Fruit fly (Drosophila melanogaster) whole organism, embryonic: ENCODE measurements around the gene CG15450.

ENCODE experiments used
- ATbp ChIP-seq: fragments of 200-800 bp; sonication (Bioruptor generic); optimal IDR thresholded peaks from 2 replicates; lab custom pipeline; 2017; ENCODE audit warnings: missing biosample characterization, mild to moderate bottlenecking, missing genetic modification characterization, missing genetic modification reagents
- CG10274 ChIP-seq: fragments of 200-800 bp; sonication (Bioruptor generic); optimal IDR thresholded peaks from 3 replicates; lab custom pipeline; 2017; ENCODE audit warnings: missing biosample characterization, mild to moderate bottlenecking, missing genetic modification characterization
- CG11560 ChIP-seq: fragments of 200-800 bp; sonication (Bioruptor generic); IDR thresholded peaks from 3 replicates; pipeline ENCODE4 v1.3.6; 2022; ENCODE audit warnings: missing biosample characterization, missing genetic modification characterization
- CG12104 ChIP-seq: fragments of 200-800 bp; sonication (Bioruptor generic); optimal IDR thresholded peaks from 3 replicates; lab custom pipeline; 2016; ENCODE audit warnings: missing biosample characterization, missing genetic modification characterization
- CG1233 ChIP-seq: fragments of 200-800 bp; sonication (Bioruptor generic); optimal IDR thresholded peaks from 4 replicates; lab custom pipeline; 2018; ENCODE audit warnings: missing biosample characterization, mild to moderate bottlenecking, missing genetic modification characterization
- CG13424 ChIP-seq: fragments of 200-800 bp; sonication (Bioruptor generic); optimal IDR thresholded peaks from 2 replicates; lab custom pipeline; 2019; ENCODE audit warnings: missing biosample characterization, mild to moderate bottlenecking, missing genetic modification characterization, moderate library complexity
- CG17359 ChIP-seq: fragments of 200-800 bp; sonication (Bioruptor generic); optimal IDR thresholded peaks from 3 replicates; lab custom pipeline; 2018; ENCODE audit warnings: missing biosample characterization, mild to moderate bottlenecking, missing genetic modification characterization, moderate library complexity
- CG1792 ChIP-seq: fragments of 200-800 bp; sonication (Bioruptor generic); optimal IDR thresholded peaks from 2 replicates; lab custom pipeline; 2016; ENCODE audit warnings: missing biosample characterization, missing genetic modification characterization
- CG2202 ChIP-seq: fragments of 200-800 bp; sonication (Bioruptor generic); optimal IDR thresholded peaks from 2 replicates; lab custom pipeline; 2018; ENCODE audit warnings: missing biosample characterization, mild to moderate bottlenecking, missing genetic modification characterization
- CG2678 ChIP-seq: fragments of 200-800 bp; sonication (Bioruptor generic); optimal IDR thresholded peaks from 3 replicates; lab custom pipeline; 2019; ENCODE audit warnings: missing biosample characterization, mild to moderate bottlenecking, missing genetic modification characterization, moderate library complexity
- CG2712 ChIP-seq: fragments of 200-800 bp; optimal IDR thresholded peaks from 3 replicates; lab custom pipeline; 2019; ENCODE audit warnings: missing biosample characterization, mild to moderate bottlenecking, missing genetic modification characterization, moderate library complexity
- CG31441 ChIP-seq: fragments of 200-800 bp; sonication (Bioruptor generic); IDR thresholded peaks from 2 replicates; pipeline ENCODE4 v1.3.6; 2022; ENCODE audit warnings: missing biosample characterization, missing genetic modification characterization
- CG3163 ChIP-seq: fragments of 200-800 bp; sonication (Bioruptor generic); optimal IDR thresholded peaks from 3 replicates; lab custom pipeline; 2016; ENCODE audit warnings: missing biosample characterization, missing genetic modification characterization
- CG32772 ChIP-seq: fragments of 200-800 bp; sonication (Bioruptor generic); IDR thresholded peaks from 2 replicates; pipeline ENCODE4 v1.3.6; 2022; ENCODE audit warnings: missing biosample characterization, missing genetic modification characterization
- CG3407 ChIP-seq: fragments of 200-800 bp; sonication (Bioruptor generic); optimal IDR thresholded peaks from 2 replicates; lab custom pipeline; 2018; ENCODE audit warnings: missing biosample characterization, mild to moderate bottlenecking, missing genetic modification characterization
- CG43689 ChIP-seq: fragments of 200-800 bp; sonication (Bioruptor generic); IDR thresholded peaks from 2 replicates; pipeline ENCODE4 v1.3.6; 2022; ENCODE audit warnings: missing biosample characterization, missing genetic modification characterization
- CG7556 ChIP-seq: fragments of 200-800 bp; sonication (Bioruptor generic); optimal IDR thresholded peaks from 2 replicates; lab custom pipeline; 2017; ENCODE audit warnings: missing biosample characterization, mild to moderate bottlenecking, missing genetic modification characterization
- CG8089 ChIP-seq: fragments of 200-800 bp; sonication (Bioruptor generic); optimal IDR thresholded peaks from 3 replicates; lab custom pipeline; 2016; ENCODE audit warnings: missing biosample characterization, missing genetic modification characterization
- CG8359 ChIP-seq: fragments of 200-800 bp; sonication (Bioruptor generic); optimal IDR thresholded peaks from 2 replicates; lab custom pipeline; 2017; ENCODE audit warnings: missing biosample characterization, mild to moderate bottlenecking, missing genetic modification characterization, borderline replicate concordance
- CG9817 ChIP-seq: fragments of 200-800 bp; sonication (Bioruptor generic); optimal IDR thresholded peaks from 2 replicates; lab custom pipeline; 2018; ENCODE audit warnings: missing biosample characterization, mild to moderate bottlenecking, missing genetic modification characterization, moderate library complexity
- Dbx ChIP-seq: fragments of 200-800 bp; sonication (Bioruptor generic); IDR thresholded peaks from 3 replicates; pipeline ENCODE4 v1.3.6; 2022; ENCODE audit warnings: missing biosample characterization, missing genetic modification characterization
- Ets65A ChIP-seq: fragments of 200-800 bp; sonication (Bioruptor generic); peaks from one replicate; lab custom pipeline; 2016; ENCODE audit warnings: missing biosample characterization, missing genetic modification characterization
- Fer3 ChIP-seq: fragments of 200-800 bp; sonication (Bioruptor generic); optimal IDR thresholded peaks from 2 replicates; lab custom pipeline; 2018; ENCODE audit warnings: missing biosample characterization, mild to moderate bottlenecking, missing genetic modification characterization, moderate library complexity
- H15 ChIP-seq: fragments of 200-800 bp; sonication (Bioruptor generic); IDR thresholded peaks from 3 replicates; pipeline ENCODE4 v1.3.6; 2022; ENCODE audit warnings: missing biosample characterization, missing genetic modification characterization
- Jarid2 ChIP-seq: fragments of 200-800 bp; sonication (Bioruptor generic); optimal IDR thresholded peaks from 3 replicates; lab custom pipeline; 2017; ENCODE audit warnings: mild to moderate bottlenecking, missing biosample characterization, missing genetic modification reagents, missing genetic modification characterization
- Meics ChIP-seq: fragments of 200-800 bp; sonication (Bioruptor generic); optimal IDR thresholded peaks from 2 replicates; lab custom pipeline; 2017; ENCODE audit warnings: missing biosample characterization, mild to moderate bottlenecking, missing genetic modification characterization
- Nf-YA ChIP-seq: fragments of 200-800 bp; sonication (Bioruptor generic); IDR thresholded peaks from 2 replicates; pipeline ENCODE4 v1.3.6; 2022; ENCODE audit warnings: missing biosample characterization, missing genetic modification characterization
- Nf-YC ChIP-seq: fragments of 200-800 bp; optimal IDR thresholded peaks from 3 replicates; lab custom pipeline; 2019; ENCODE audit warnings: missing biosample characterization, mild to moderate bottlenecking, missing genetic modification characterization, moderate library complexity
- NfI ChIP-seq: fragments of 200-800 bp; sonication (Bioruptor generic); optimal IDR thresholded peaks from 3 replicates; lab custom pipeline; 2018; ENCODE audit warnings: missing biosample characterization, mild to moderate bottlenecking, missing genetic modification characterization, moderate library complexity
- Opbp ChIP-seq: fragments of 200-800 bp; sonication (Bioruptor generic); IDR thresholded peaks from 3 replicates; pipeline ENCODE4 v1.3.6; 2022; ENCODE audit warnings: missing biosample characterization, missing genetic modification characterization; ENCODE audit not compliant: partially characterized antibody
- Sry-β ChIP-seq: fragments of 200-800 bp; sonication (Bioruptor generic); optimal IDR thresholded peaks from 2 replicates; lab custom pipeline; 2018; ENCODE audit warnings: missing biosample characterization, mild to moderate bottlenecking, missing genetic modification characterization, moderate library complexity
- Xbp1 ChIP-seq: fragments of 200-800 bp; sonication (Bioruptor generic); optimal IDR thresholded peaks from 3 replicates; lab custom pipeline; 2016; ENCODE audit warnings: missing biosample characterization, mild to moderate bottlenecking, missing genetic modification characterization
- caup ChIP-seq: fragments of 200-800 bp; sonication (Bioruptor generic); optimal IDR thresholded peaks from 3 replicates; lab custom pipeline; 2017; ENCODE audit warnings: missing biosample characterization, mild to moderate bottlenecking, missing genetic modification characterization, moderate library complexity; ENCODE audit not compliant: severe bottlenecking
- chinmo ChIP-seq: fragments of 200-800 bp; sonication (Bioruptor generic); IDR thresholded peaks from 4 replicates; pipeline ENCODE4 v1.3.6; 2022; ENCODE audit warnings: missing biosample characterization, missing genetic modification characterization; ENCODE audit not compliant: partially characterized antibody
- dmrt99B ChIP-seq: fragments of 200-800 bp; sonication (Bioruptor generic); optimal IDR thresholded peaks from 2 replicates; lab custom pipeline; 2018; ENCODE audit warnings: missing biosample characterization, mild to moderate bottlenecking, missing genetic modification characterization, moderate library complexity
- eyg ChIP-seq: fragments of 200-800 bp; sonication (Bioruptor generic); optimal IDR thresholded peaks from 3 replicates; lab custom pipeline; 2016; ENCODE audit warnings: missing biosample characterization, missing genetic modification characterization
- fru ChIP-seq: fragments of >200 bp; optimal IDR thresholded peaks from 2 replicates; lab custom pipeline; 2017
- ftz-f1 ChIP-seq: fragments of 200-800 bp; sonication (Bioruptor generic); optimal IDR thresholded peaks from 2 replicates; lab custom pipeline; 2016; ENCODE audit warnings: missing biosample characterization, missing genetic modification characterization
- gem ChIP-seq: fragments of 200-800 bp; sonication (Bioruptor generic); optimal IDR thresholded peaks from 2 replicates; lab custom pipeline; 2019; ENCODE audit warnings: missing biosample characterization, mild to moderate bottlenecking, missing genetic modification characterization, moderate library complexity
- lilli ChIP-seq: fragments of 200-800 bp; sonication (Bioruptor generic); optimal IDR thresholded peaks from 3 replicates; lab custom pipeline; 2016; ENCODE audit warnings: missing biosample characterization, missing genetic modification characterization
- lola ChIP-seq, 3 experiments: fragments of >200 bp in 2 of 3; fragments of 200-800 bp in 1 of 3; sonication (Bioruptor generic) in 1 of 3; optimal IDR thresholded peaks; 2 replicates each; lab custom pipeline; 2017 to 2019; ENCODE audit warnings: missing biosample characterization in 3 of 3, missing genetic modification characterization in 3 of 3, mild to moderate bottlenecking in 1 of 3, moderate library complexity in 1 of 3
- org-1 ChIP-seq: fragments of 200-800 bp; sonication (Bioruptor generic); optimal IDR thresholded peaks from 2 replicates; lab custom pipeline; 2017; ENCODE audit warnings: missing biosample characterization, missing genetic modification characterization
- peb ChIP-seq: fragments of 200-800 bp; sonication (Bioruptor generic); IDR thresholded peaks from 2 replicates; pipeline ENCODE4 v1.3.6; 2022; ENCODE audit warnings: missing biosample characterization, missing genetic modification characterization
- pfk ChIP-seq: fragments of 200-800 bp; sonication (Bioruptor generic); optimal IDR thresholded peaks from 2 replicates; lab custom pipeline; 2018; ENCODE audit warnings: missing biosample characterization, mild to moderate bottlenecking, missing genetic modification characterization, moderate library complexity
- pita ChIP-seq: fragments of 200-800 bp; sonication (Bioruptor generic); optimal IDR thresholded peaks from 2 replicates; lab custom pipeline; 2017; ENCODE audit warnings: missing biosample characterization, mild to moderate bottlenecking, missing genetic modification characterization
- ranshi ChIP-seq: fragments of 200-800 bp; sonication (Bioruptor generic); IDR thresholded peaks from 2 replicates; pipeline ENCODE4 v1.3.6; 2022; ENCODE audit warnings: missing biosample characterization, missing genetic modification characterization
- sens ChIP-seq: fragments of 200-800 bp; sonication (Bioruptor generic); peaks from one replicate; lab custom pipeline; 2016; ENCODE audit warnings: missing biosample characterization, missing genetic modification characterization
- toy ChIP-seq: fragments of 200-800 bp; sonication (Bioruptor generic); IDR thresholded peaks from 2 replicates; pipeline ENCODE4 v1.3.6; 2022; ENCODE audit warnings: missing biosample characterization, missing genetic modification characterization
- ttk ChIP-seq: fragments of 200-800 bp; sonication (Bioruptor generic); IDR thresholded peaks from 2 replicates; pipeline ENCODE4 v2.1.2; 2022; ENCODE audit warnings: missing biosample characterization, missing genetic modification characterization
- unpg ChIP-seq: fragments of 200-800 bp; sonication (Bioruptor generic); optimal IDR thresholded peaks from 3 replicates; lab custom pipeline; 2018; ENCODE audit warnings: missing biosample characterization, mild to moderate bottlenecking, missing genetic modification characterization, moderate library complexity
- wek ChIP-seq: fragments of 200-800 bp; sonication (Bioruptor generic); optimal IDR thresholded peaks from 3 replicates; lab custom pipeline; 2018; ENCODE audit warnings: missing biosample characterization, mild to moderate bottlenecking, missing genetic modification characterization, moderate library complexity

The CG15450 gene

dm6 chrX:20797488-20797887, 24.5 kb upstream of the CG15450 start (continued):
- peak; percentile 28 for TF ChIP-seq CG9817 (tag; lab: Kevin White, UChicago)
- TF ChIP-seq CG2678 (tag; lab: Kevin White, UChicago), result peak; percentile 59
- TF ChIP-seq CG43689 (GFP tag; lab: Robert Waterston, UW), result no peak
- TF ChIP-seq CG32772, result 0 out of 2 replicates have a peak, but pooled peaks have one; percentile 7
- TF ChIP-seq lilli (GFP tag; lab: Kevin White, UChicago), result peak; percentile 38
- no peak for TF ChIP-seq CG7556
- TF ChIP-seq gem, result peak; percentile 62
- TF ChIP-seq chinmo (GFP tag; lab: Robert Waterston, UW), result no peak
- TF ChIP-seq CG8089 (GFP tag; lab: Kevin White, UChicago), result no peak
- peak; percentile 2 for TF ChIP-seq CG2712 (tag; lab: Kevin White, UChicago)
- no peak for TF ChIP-seq Opbp
- no peak for TF ChIP-seq fru (lab: Kevin White, UChicago)
- TF ChIP-seq CG1792 (GFP tag; lab: Kevin White, UChicago), result no peak
- TF ChIP-seq NfI (GFP tag; lab: Kevin White, UChicago), result peak; percentile 46
- TF ChIP-seq ATbp, result peak; percentile 21
- no peak for TF ChIP-seq CG2202 (tag; lab: Kevin White, UChicago)
- peak; percentile 8 for TF ChIP-seq org-1 (GFP tag; lab: Kevin White, UChicago)
- peak; percentile 40 for TF ChIP-seq Xbp1
- TF ChIP-seq CG17359 (tag; lab: Kevin White, UChicago), result no peak
- no peak for TF ChIP-seq ftz-f1 (GFP tag; lab: Kevin White, UChicago)
- peak; percentile 71 for TF ChIP-seq sens (GFP tag; lab: Kevin White, UChicago)
- TF ChIP-seq pita (GFP tag; lab: Kevin White, UChicago), result no peak
- peak; percentile 14 for TF ChIP-seq caup (GFP tag; lab: Kevin White, UChicago)
- TF ChIP-seq CG10274, result no peak
- peak; percentile 17 for TF ChIP-seq CG13424
- no peak for TF ChIP-seq pfk (GFP tag; lab: Kevin White, UChicago)
- TF ChIP-seq lola (GFP tag; optimal IDR thresholded peaks at IDR 0.05; lab: Kevin White, UChicago), result no peak
- no peak for TF ChIP-seq Sry-β (GFP tag; lab: Kevin White, UChicago)
- TF ChIP-seq peb (GFP tag; lab: Robert Waterston, UW), result 0 out of 2 replicates have a peak, but pooled peaks have one; percentile 28
- TF ChIP-seq toy, result no peak
- TF ChIP-seq Meics (GFP tag; lab: Kevin White, UChicago), result peak; percentile 32
- TF ChIP-seq H15 (GFP tag; lab: Robert Waterston, UW), result 0 out of 3 replicates have a peak, but pooled peaks have one; percentile 23
- peak; percentile 37 for TF ChIP-seq Fer3 (tag; lab: Kevin White, UChicago)
- no peak for TF ChIP-seq CG8359 (GFP tag; lab: Kevin White, UChicago)
- TF ChIP-seq Dbx (GFP tag; lab: Robert Waterston, UW), result no peak
- TF ChIP-seq Ets65A (GFP tag; lab: Kevin White, UChicago), result peak; percentile 58
- TF ChIP-seq CG3407 (GFP tag; lab: Kevin White, UChicago), result no peak
- TF ChIP-seq CG11560 (tag; lab: Robert Waterston, UW), result no peak
- no peak for TF ChIP-seq Nf-YA
- TF ChIP-seq ranshi (GFP tag; lab: Robert Waterston, UW), result peak; percentile 9; the same call in 1 of the 2 replicates
- no peak for TF ChIP-seq Nf-YC (tag; lab: Kevin White, UChicago)
- TF ChIP-seq CG12104 (GFP tag; lab: Kevin White, UChicago), result no peak
- TF ChIP-seq ttk (GFP tag; lab: Robert Waterston, UW), result no peak
- no peak for TF ChIP-seq CG3163 (GFP tag; lab: Kevin White, UChicago)
- peak; percentile 52 for TF ChIP-seq dmrt99B (tag; lab: Kevin White, UChicago)
- TF ChIP-seq wek (GFP tag; lab: Kevin White, UChicago), result no peak
- TF ChIP-seq eyg (GFP tag; lab: Kevin White, UChicago), result no peak
- peak; percentile 25 for TF ChIP-seq unpg (GFP tag; lab: Kevin White, UChicago)
- TF ChIP-seq Jarid2 (GFP tag; lab: Kevin White, UChicago), result no peak
- no peak for TF ChIP-seq CG1233 (GFP tag; lab: Kevin White, UChicago)
- no peak for TF ChIP-seq CG31441 (GFP tag; lab: Robert Waterston, UW)
